Worm (Caenorhabditis elegans) whole organism, L4/young adult: Measurements from ENCODE around the gene srg-13.

Source experiments
- W03F9.2 ChIP-seq: fragments of 150-350 bp; optimal IDR thresholded peaks from 2 replicates; lab custom pipeline; 2014; ENCODE audit warnings: missing biosample characterization, missing genetic modification characterization
- dao-5 ChIP-seq: sonication (generic microtip); optimal IDR thresholded peaks from 2 replicates; lab custom pipeline; 2016; ENCODE audit warnings: missing genotype, missing genetic modification characterization, moderate library complexity, missing compliant biosample characterization

DNA sequence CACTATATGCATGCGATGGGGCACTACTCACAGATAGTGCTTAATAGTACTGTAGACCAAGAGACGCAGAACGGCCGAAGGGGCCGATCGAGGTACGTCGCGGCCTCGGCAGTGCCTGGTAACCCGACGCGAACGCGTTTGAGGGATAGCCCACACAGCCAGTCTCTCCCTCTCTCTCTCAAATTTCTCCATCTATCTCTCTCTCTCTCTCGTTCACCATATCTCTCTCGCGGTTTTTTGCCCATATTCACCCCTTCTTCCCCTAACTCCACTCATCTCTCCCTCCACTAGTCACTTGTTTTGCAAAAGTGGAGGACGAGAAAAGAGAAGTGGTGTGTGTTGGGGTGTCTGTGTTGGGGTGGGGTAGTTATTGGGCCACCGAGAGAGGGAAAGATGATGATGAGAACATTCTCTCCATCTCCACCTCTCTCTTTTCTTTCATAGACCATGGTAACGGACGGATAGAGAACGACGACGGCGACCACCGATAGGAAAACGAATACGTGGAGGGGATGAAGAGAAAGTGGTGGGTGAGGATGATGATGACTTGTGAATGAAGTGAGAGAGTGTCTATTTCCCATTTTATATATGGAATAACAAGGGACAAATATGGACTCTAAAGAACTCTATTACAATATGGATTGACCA lies 5.2 kb upstream of the srg-13 start:
- TF ChIP-seq dao-5 (tag; lab: Kevin White, UChicago) (no peak), W03F9.2 (tag; lab: Kevin White, UChicago) (no peak)
